Fruit fly (Drosophila melanogaster) Kc167 (cell line): ENCODE results near the gene CG4942.

ENCODE experiments used
- Myc ChIP-seq: fragments of >200 bp; optimal IDR thresholded peaks from 2 replicates; lab custom pipeline; 2017; ENCODE audit warnings: missing external identifiers
- Sin3A ChIP-seq: fragments of >200 bp; optimal IDR thresholded peaks from 2 replicates; lab custom pipeline; 2018; ENCODE audit warnings: missing external identifiers
- h ChIP-seq: fragments of >200 bp; optimal IDR thresholded peaks from 3 replicates; lab custom pipeline; 2018; ENCODE audit warnings: missing external identifiers
- insv ChIP-seq: fragments of >200 bp; optimal IDR thresholded peaks from 3 replicates; lab custom pipeline; 2018; ENCODE audit warnings: missing external identifiers
- psq ChIP-seq: fragments of >200 bp; optimal IDR thresholded peaks from 2 replicates; lab custom pipeline; 2017; ENCODE audit warnings: missing external identifiers
- ttk ChIP-seq: sonication (Bioruptor generic); optimal IDR thresholded peaks from 2 replicates; lab custom pipeline; 2017; ENCODE audit warnings: missing external identifiers

Gene CG4942

dm6 chr3L:9037608-9038007, 35.3 kb upstream of the CG4942 start:
- TF ChIP-seq psq (lab: Kevin White, UChicago) (no peak), h (no peak), Myc (lab: Kevin White, UChicago) (no peak), ttk (lab: Kevin White, UChicago) (no peak), insv (lab: Kevin White, UChicago) (no peak), Sin3A (lab: Kevin White, UChicago) (no peak)

- no peak for TF ChIP-seq psq (lab: Kevin White, UChicago)
- no peak for TF ChIP-seq h
- TF ChIP-seq ttk (lab: Kevin White, UChicago): no peak
- TF ChIP-seq insv (lab: Kevin White, UChicago): no peak
- no peak for TF ChIP-seq Sin3A (lab: Kevin White, UChicago)
- TF ChIP-seq Myc (lab: Kevin White, UChicago): no peak
Observed at dm6 chr3L:9039189-9039588, 33.7 kb upstream of the CG4942 start.

- TF ChIP-seq Sin3A (lab: Kevin White, UChicago) (no peak), ttk (lab: Kevin White, UChicago) (no peak), h (no peak), psq (lab: Kevin White, UChicago) (no peak)
Observed at dm6 chr3L:9041042-9041477, 31.8 kb upstream of the CG4942 start, which contains the start of gene Doc1. Gene Doc1, plus strand, starts transcription at chr3L:9041375.

- TF ChIP-seq psq (lab: Kevin White, UChicago) (no peak), insv (lab: Kevin White, UChicago) (no peak), Myc (lab: Kevin White, UChicago) (no peak), ttk (lab: Kevin White, UChicago) (no peak), h (no peak), Sin3A (lab: Kevin White, UChicago) (no peak)
Observed at dm6 chr3L:9042200-9042988, 30.5 kb upstream of the CG4942 start.

- TF ChIP-seq h (no peak), insv (lab: Kevin White, UChicago) (no peak), psq (lab: Kevin White, UChicago) (no peak), ttk (lab: Kevin White, UChicago) (no peak), Sin3A (lab: Kevin White, UChicago) (no peak), Myc (lab: Kevin White, UChicago) (no peak)
Observed at dm6 chr3L:9043648-9044047, 29.3 kb upstream of the CG4942 start.

dm6 chr3L:9044896-9045295, 28.0 kb upstream of the CG4942 start:
- TF ChIP-seq psq (lab: Kevin White, UChicago) (no peak), insv (lab: Kevin White, UChicago) (no peak), ttk (lab: Kevin White, UChicago) (no peak), Myc (lab: Kevin White, UChicago) (no peak), Sin3A (lab: Kevin White, UChicago) (no peak), h (no peak)

- TF ChIP-seq h (no peak), Sin3A (lab: Kevin White, UChicago) (no peak), insv (lab: Kevin White, UChicago) (no peak)
Observed at dm6 chr3L:9045318-9045717, 27.6 kb upstream of the CG4942 start.

- no peak for TF ChIP-seq Sin3A (lab: Kevin White, UChicago)
- no peak for TF ChIP-seq h
- TF ChIP-seq insv (lab: Kevin White, UChicago): no peak
- TF ChIP-seq Myc (lab: Kevin White, UChicago): no peak
- TF ChIP-seq ttk (lab: Kevin White, UChicago): no peak
- TF ChIP-seq psq (lab: Kevin White, UChicago): no peak
Observed at dm6 chr3L:9046274-9046673, 26.6 kb upstream of the CG4942 start.

- no peak for TF ChIP-seq h
- no peak for TF ChIP-seq Sin3A (lab: Kevin White, UChicago)
- TF ChIP-seq ttk (lab: Kevin White, UChicago): no peak
- TF ChIP-seq Myc (lab: Kevin White, UChicago): no peak
- no peak for TF ChIP-seq insv (lab: Kevin White, UChicago)
- TF ChIP-seq psq (lab: Kevin White, UChicago): no peak
Observed at dm6 chr3L:9047062-9047461, 25.8 kb upstream of the CG4942 start, which contains the start of gene Argk2. Gene Argk2, plus strand, starts transcription at chr3L:9047439.

- TF ChIP-seq Sin3A (lab: Kevin White, UChicago) (no peak), h (no peak), Myc (lab: Kevin White, UChicago) (no peak), ttk (lab: Kevin White, UChicago) (no peak), insv (lab: Kevin White, UChicago) (no peak), psq (lab: Kevin White, UChicago) (no peak)
Observed at dm6 chr3L:9050447-9051069, 22.3 kb upstream of the CG4942 start.

- no peak for TF ChIP-seq Myc (lab: Kevin White, UChicago)
Observed at dm6 chr3L:9051830-9052259, 21.1 kb upstream of the CG4942 start.
